Worm (Caenorhabditis elegans) whole organism, early embryonic: ENCODE results near the gene srw-59.

ENCODE experiments used
- F13C5.2 ChIP-seq: sonication (generic microtip); optimal IDR thresholded peaks from 2 replicates; lab custom pipeline; 2017; ENCODE audit warnings: mild to moderate bottlenecking, missing genetic modification characterization, inconsistent platforms, missing compliant biosample characterization
- ama-1 ChIP-seq: fragments of 150-350 bp; optimal IDR thresholded peaks from 2 replicates; lab custom pipeline; 2014
- flt-1 ChIP-seq: fragments of 200-800 bp; sonication (Bioruptor generic); IDR thresholded peaks from 2 replicates; pipeline ENCODE4 v1.3.6; 2022; ENCODE audit warnings: missing genetic modification characterization, missing compliant biosample characterization
- hmg-4 ChIP-seq: fragments of 200-800 bp; sonication (Bioruptor generic); optimal IDR thresholded peaks from 2 replicates; lab custom pipeline; 2018; ENCODE audit warnings: mild to moderate bottlenecking, missing genetic modification characterization, missing compliant biosample characterization
- pes-1 ChIP-seq: fragments of 200-800 bp; sonication (Bioruptor generic); IDR thresholded peaks from 2 replicates; pipeline ENCODE4 v1.3.6; 2022; ENCODE audit warnings: missing genetic modification reagents, missing genetic modification characterization, missing compliant biosample characterization
- scrt-1 ChIP-seq: fragments of 200-800 bp; sonication (Bioruptor generic); IDR thresholded peaks from 2 replicates; pipeline ENCODE4 v1.3.6; 2022; ENCODE audit warnings: missing genetic modification characterization, missing compliant biosample characterization
- tbx-11 ChIP-seq: fragments of 200-800 bp; sonication (Bioruptor generic); IDR thresholded peaks from 2 replicates; pipeline ENCODE4 v1.3.6; 2022; ENCODE audit warnings: missing genetic modification characterization, missing compliant biosample characterization
- tra-4 ChIP-seq: sonication (generic microtip); optimal IDR thresholded peaks from 2 replicates; lab custom pipeline; 2017; ENCODE audit warnings: missing genetic modification characterization, missing compliant biosample characterization

- TF ChIP-seq ama-1 (no peak), scrt-1 (no peak), tbx-11 (GFP tag; lab: Robert Waterston, UW) (no peak), F13C5.2 (tag; lab: Kevin White, UChicago) (no peak), tra-4 (tag; lab: Kevin White, UChicago) (no peak), hmg-4 (no peak), pes-1 (GFP tag; lab: Robert Waterston, UW) (no peak), flt-1 (GFP tag; lab: Robert Waterston, UW) (no peak)
These were observed 36.0 kb downstream of the srw-59 start for ce11 chrV:15914774-15915173.
